Worm (Caenorhabditis elegans): ENCODE data around the gene col-10.

ce11 chrV:9165073-9165699 lies at the start of gene col-10:
- TF ChIP-seq tbx-2 (tag; optimal IDR thresholded peaks at IDR 0.05) (no peak), npax-4 (tag; optimal IDR thresholded peaks at IDR 0.05) (no peak), pqm-1 (tag; optimal IDR thresholded peaks at IDR 0.05) (no peak), C38D4.7 (GFP tag; optimal IDR thresholded peaks at IDR 0.05) (no peak)

All from whole organism, late embryonic.